Fruit fly (Drosophila melanogaster) whole organism, embryonic: ENCODE data around the gene CG32751.

Experiments used
- Atf6 ChIP-seq: fragments of 200-800 bp; sonication (Bioruptor generic); IDR thresholded peaks from 2 replicates; pipeline ENCODE4 v1.3.6; 2022; ENCODE audit warnings: missing biosample characterization, missing genetic modification characterization
- BtbVII ChIP-seq: fragments of 200-800 bp; sonication (Bioruptor generic); optimal IDR thresholded peaks from 3 replicates; lab custom pipeline; 2017; ENCODE audit warnings: missing biosample characterization, mild to moderate bottlenecking, missing genetic modification characterization
- CG10147 ChIP-seq: fragments of 200-800 bp; sonication (Bioruptor generic); optimal IDR thresholded peaks from 2 replicates; lab custom pipeline; 2019; ENCODE audit warnings: missing biosample characterization, mild to moderate bottlenecking, missing genetic modification characterization, moderate library complexity
- CG10462 ChIP-seq: fragments of 200-800 bp; sonication (Bioruptor generic); optimal IDR thresholded peaks from 2 replicates; lab custom pipeline; 2016; ENCODE audit warnings: missing biosample characterization, missing genetic modification characterization
- CG11085 ChIP-seq: fragments of 200-800 bp; sonication (Bioruptor generic); IDR thresholded peaks from 2 replicates; pipeline ENCODE4 v1.3.6; 2022; ENCODE audit warnings: missing biosample characterization, missing genetic modification characterization
- CG11093 ChIP-seq: fragments of 200-800 bp; sonication (Bioruptor generic); IDR thresholded peaks from 3 replicates; pipeline ENCODE4 v1.3.6; 2022; ENCODE audit warnings: missing biosample characterization, missing genetic modification characterization
- CG11398 ChIP-seq: fragments of 200-800 bp; sonication (Bioruptor generic); optimal IDR thresholded peaks from 2 replicates; lab custom pipeline; 2016; ENCODE audit warnings: missing biosample characterization, missing genetic modification characterization
- CG11723 ChIP-seq: fragments of 200-800 bp; sonication (Bioruptor generic); optimal IDR thresholded peaks from 2 replicates; lab custom pipeline; 2017; ENCODE audit warnings: missing biosample characterization, mild to moderate bottlenecking, missing genetic modification characterization
- CG12942 ChIP-seq: fragments of 200-800 bp; sonication (Bioruptor generic); optimal IDR thresholded peaks from 3 replicates; lab custom pipeline; 2016; ENCODE audit warnings: missing biosample characterization, missing genetic modification characterization
- CG13287 ChIP-seq: fragments of 200-800 bp; sonication (Bioruptor generic); IDR thresholded peaks from 2 replicates; pipeline ENCODE4 v1.3.6; 2022; ENCODE audit warnings: missing biosample characterization, missing genetic modification characterization; ENCODE audit not compliant: partially characterized antibody
- CG13296 ChIP-seq: fragments of 200-800 bp; sonication (Bioruptor generic); optimal IDR thresholded peaks from 3 replicates; lab custom pipeline; 2018; ENCODE audit warnings: missing biosample characterization, mild to moderate bottlenecking, missing genetic modification characterization
- CG14441 ChIP-seq: fragments of 200-800 bp; sonication (Bioruptor generic); IDR thresholded peaks from 2 replicates; pipeline ENCODE4 v1.3.6; 2022; ENCODE audit warnings: missing biosample characterization, missing genetic modification characterization
- CG16863 ChIP-seq: fragments of 200-800 bp; sonication (Bioruptor generic); optimal IDR thresholded peaks from 3 replicates; lab custom pipeline; 2016; ENCODE audit warnings: missing biosample characterization, missing genetic modification characterization
- CG17912 ChIP-seq: fragments of 200-800 bp; sonication (Bioruptor generic); optimal IDR thresholded peaks from 2 replicates; lab custom pipeline; 2018; ENCODE audit warnings: missing biosample characterization, mild to moderate bottlenecking, missing genetic modification characterization
- CG2129 ChIP-seq: fragments of 200-800 bp; sonication (Bioruptor generic); IDR thresholded peaks from 2 replicates; pipeline ENCODE4 v1.3.6; 2022; ENCODE audit warnings: missing biosample characterization, missing genetic modification characterization; ENCODE audit not compliant: partially characterized antibody
- CG33213 ChIP-seq: fragments of 200-800 bp; sonication (Bioruptor generic); optimal IDR thresholded peaks from 3 replicates; lab custom pipeline; 2016; ENCODE audit warnings: missing biosample characterization, missing genetic modification characterization
- CG3995 ChIP-seq: fragments of 200-800 bp; sonication (Bioruptor generic); optimal IDR thresholded peaks from 3 replicates; lab custom pipeline; 2016; ENCODE audit warnings: missing biosample characterization, missing genetic modification characterization
- Dad ChIP-seq: fragments of 200-800 bp; sonication (Bioruptor generic); optimal IDR thresholded peaks from 3 replicates; lab custom pipeline; 2016; ENCODE audit warnings: missing biosample characterization, missing genetic modification characterization
- HmgZ ChIP-seq: fragments of 200-800 bp; sonication (Bioruptor generic); optimal IDR thresholded peaks from 2 replicates; lab custom pipeline; 2018; ENCODE audit warnings: missing biosample characterization, mild to moderate bottlenecking, missing genetic modification characterization
- Kr ChIP-seq: fragments of 200-800 bp; sonication (Bioruptor generic); optimal IDR thresholded peaks from 2 replicates; lab custom pipeline; 2017; ENCODE audit warnings: missing biosample characterization, mild to moderate bottlenecking, missing genetic modification characterization
- Lim3 ChIP-seq: fragments of 200-800 bp; sonication (Bioruptor generic); IDR thresholded peaks from 2 replicates; pipeline ENCODE4 v1.3.6; 2022; ENCODE audit warnings: missing biosample characterization, missing genetic modification characterization
- Med ChIP-seq: fragments of 200-800 bp; sonication (Bioruptor generic); peaks from one replicate; lab custom pipeline; 2016; ENCODE audit warnings: missing biosample characterization, missing genetic modification characterization, mild to moderate bottlenecking, inconsistent platforms, moderate library complexity
- Myb ChIP-seq: fragments of 200-800 bp; sonication (Bioruptor generic); optimal IDR thresholded peaks from 2 replicates; lab custom pipeline; 2016; ENCODE audit warnings: missing biosample characterization, missing genetic modification characterization
- Nf-YC ChIP-seq: fragments of 200-800 bp; optimal IDR thresholded peaks from 3 replicates; lab custom pipeline; 2019; ENCODE audit warnings: missing biosample characterization, mild to moderate bottlenecking, missing genetic modification characterization, moderate library complexity
- Taf1 ChIP-seq: fragments of 200-800 bp; sonication (Bioruptor generic); IDR thresholded peaks from 2 replicates; pipeline ENCODE4 v1.3.6; 2022; ENCODE audit warnings: missing biosample characterization, missing genetic modification characterization
- YL-1 ChIP-seq: fragments of 200-800 bp; sonication (Bioruptor generic); optimal IDR thresholded peaks from 3 replicates; lab custom pipeline; 2017; ENCODE audit warnings: missing biosample characterization, mild to moderate bottlenecking, missing genetic modification characterization
- aop ChIP-seq: fragments of 200-800 bp; sonication (Bioruptor generic); IDR thresholded peaks from 2 replicates; pipeline ENCODE4 v1.3.6; 2022; ENCODE audit warnings: missing biosample characterization, missing genetic modification characterization
- ara ChIP-seq: fragments of 200-800 bp; sonication (Bioruptor generic); IDR thresholded peaks from 2 replicates; pipeline ENCODE4 v1.3.6; 2022; ENCODE audit warnings: missing biosample characterization, missing genetic modification characterization
- bigmax ChIP-seq: fragments of 200-800 bp; sonication (Bioruptor generic); optimal IDR thresholded peaks from 2 replicates; lab custom pipeline; 2018; ENCODE audit warnings: missing biosample characterization, mild to moderate bottlenecking, missing genetic modification characterization
- chinmo ChIP-seq: fragments of 200-800 bp; sonication (Bioruptor generic); IDR thresholded peaks from 4 replicates; pipeline ENCODE4 v1.3.6; 2022; ENCODE audit warnings: missing biosample characterization, missing genetic modification characterization; ENCODE audit not compliant: partially characterized antibody
- dan ChIP-seq: fragments of 200-800 bp; sonication (Bioruptor generic); IDR thresholded peaks from 2 replicates; pipeline ENCODE4 v1.3.6; 2022; ENCODE audit warnings: missing biosample characterization, missing genetic modification characterization
- dysf ChIP-seq: fragments of 200-800 bp; sonication (Bioruptor generic); IDR thresholded peaks from 3 replicates; pipeline ENCODE4 v1.3.6; 2022; ENCODE audit warnings: missing biosample characterization, missing genetic modification characterization
- eve ChIP-seq, 2 experiments: fragments of >200 bp; optimal IDR thresholded peaks; 2 replicates each; lab custom pipeline; 2017; ENCODE audit warnings: missing biosample characterization in 2 of 2, missing genetic modification characterization in 2 of 2
- gce ChIP-seq: fragments of 200-800 bp; sonication (Bioruptor generic); IDR thresholded peaks from 3 replicates; pipeline ENCODE4 v1.3.6; 2022; ENCODE audit warnings: missing biosample characterization, missing genetic modification characterization
- grau ChIP-seq: fragments of 200-800 bp; optimal IDR thresholded peaks from 3 replicates; lab custom pipeline; 2019; ENCODE audit warnings: missing biosample characterization, mild to moderate bottlenecking, missing genetic modification characterization, moderate library complexity
- grn ChIP-seq: fragments of 200-800 bp; sonication (Bioruptor generic); optimal IDR thresholded peaks from 3 replicates; lab custom pipeline; 2017; ENCODE audit warnings: missing biosample characterization, missing genetic modification characterization
- hbn ChIP-seq: fragments of 200-800 bp; sonication (Bioruptor generic); IDR thresholded peaks from 2 replicates; pipeline ENCODE4 v1.3.6; 2022; ENCODE audit warnings: missing biosample characterization, missing genetic modification characterization; ENCODE audit not compliant: partially characterized antibody
- kni ChIP-seq: fragments of 200-800 bp; sonication (Bioruptor generic); optimal IDR thresholded peaks from 3 replicates; lab custom pipeline; 2017; ENCODE audit warnings: mild to moderate bottlenecking, missing biosample characterization, missing genetic modification reagents, missing genetic modification characterization
- knrl ChIP-seq: fragments of 200-800 bp; sonication (Bioruptor generic); IDR thresholded peaks from 3 replicates; pipeline ENCODE4 v1.3.6; 2022; ENCODE audit warnings: missing biosample characterization, missing genetic modification characterization; ENCODE audit not compliant: partially characterized antibody
- lbe ChIP-seq: fragments of 200-800 bp; sonication (Bioruptor generic); optimal IDR thresholded peaks from 2 replicates; lab custom pipeline; 2016; ENCODE audit warnings: missing biosample characterization, mild to moderate bottlenecking, missing genetic modification characterization
- lola ChIP-seq, 3 experiments: fragments of >200 bp in 2 of 3; fragments of 200-800 bp in 1 of 3; sonication (Bioruptor generic) in 1 of 3; optimal IDR thresholded peaks; 2 replicates each; lab custom pipeline; 2017 to 2019; ENCODE audit warnings: missing biosample characterization in 3 of 3, missing genetic modification characterization in 3 of 3, mild to moderate bottlenecking in 1 of 3, moderate library complexity in 1 of 3
- org-1 ChIP-seq: fragments of 200-800 bp; sonication (Bioruptor generic); optimal IDR thresholded peaks from 2 replicates; lab custom pipeline; 2017; ENCODE audit warnings: missing biosample characterization, missing genetic modification characterization
- pan ChIP-seq, 4 experiments: fragments of >200 bp in 3 of 4; fragments of 200-800 bp in 1 of 4; sonication (Bioruptor generic) in 1 of 4; optimal IDR thresholded peaks in 3 of 4; IDR thresholded peaks in 1 of 4; 2 replicates each; pipeline versions ENCODE4 v1.3.6 to Lab custom; 2017 to 2022; ENCODE audit warnings: missing biosample characterization in 2 of 4, missing genetic modification characterization in 2 of 4, mixed read lengths in 1 of 4
- shn ChIP-seq: fragments of 200-800 bp; sonication (Bioruptor generic); optimal IDR thresholded peaks from 3 replicates; lab custom pipeline; 2016; ENCODE audit warnings: missing biosample characterization, missing genetic modification characterization
- slou ChIP-seq: fragments of 200-800 bp; sonication (Bioruptor generic); optimal IDR thresholded peaks from 3 replicates; lab custom pipeline; 2016; ENCODE audit warnings: missing biosample characterization, missing genetic modification characterization
- vfl ChIP-seq: fragments of 200-800 bp; sonication (Bioruptor generic); optimal IDR thresholded peaks from 2 replicates; lab custom pipeline; 2016; ENCODE audit warnings: missing biosample characterization, missing genetic modification characterization
- vvl ChIP-seq: fragments of 200-800 bp; sonication (Bioruptor generic); IDR thresholded peaks from 2 replicates; pipeline ENCODE4 v1.3.6; 2022; ENCODE audit warnings: missing biosample characterization, missing genetic modification characterization
- wdn ChIP-seq: fragments of 200-800 bp; sonication (Bioruptor generic); IDR thresholded peaks from 2 replicates; pipeline ENCODE4 v1.3.6; 2022; ENCODE audit warnings: missing biosample characterization, missing genetic modification characterization
- wek ChIP-seq: fragments of 200-800 bp; sonication (Bioruptor generic); optimal IDR thresholded peaks from 3 replicates; lab custom pipeline; 2018; ENCODE audit warnings: missing biosample characterization, mild to moderate bottlenecking, missing genetic modification characterization, moderate library complexity
- zen2 ChIP-seq: fragments of 200-800 bp; sonication (Bioruptor generic); IDR thresholded peaks from 3 replicates; pipeline ENCODE4 v1.3.6; 2022; ENCODE audit warnings: missing biosample characterization, missing genetic modification characterization; ENCODE audit not compliant: partially characterized antibody

Gene CG32751

DNA sequence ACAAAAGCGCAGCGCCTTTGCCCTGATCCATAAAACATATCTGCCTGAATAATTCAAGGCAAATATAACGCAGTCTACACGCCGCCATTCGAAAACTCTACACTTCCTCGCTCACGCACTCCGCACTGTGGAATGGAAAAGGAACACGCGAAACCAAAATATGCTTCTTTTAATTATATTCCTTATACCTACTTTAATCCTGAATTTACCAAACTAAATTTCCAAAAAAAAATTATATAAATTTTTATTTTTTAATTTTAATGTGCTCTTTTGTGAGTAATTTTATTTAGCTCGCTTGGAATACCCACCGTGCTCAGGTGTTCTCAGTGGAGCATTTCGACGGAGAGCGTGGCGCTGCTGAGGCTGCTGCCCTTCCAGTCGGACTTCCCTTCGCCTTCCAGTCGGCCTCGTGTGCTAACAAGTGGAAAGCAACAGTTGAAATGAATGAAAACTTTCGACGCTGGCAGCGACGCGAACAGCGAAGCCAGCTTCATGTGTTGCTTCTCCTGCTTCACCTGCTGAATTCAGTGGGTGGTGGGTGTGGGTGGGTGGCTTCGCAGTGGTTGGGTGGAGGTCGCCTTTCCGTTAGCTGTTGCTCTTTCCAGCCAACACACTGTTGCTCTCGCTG is 5.2 kb downstream of the CG32751 start (continued):
- peak; percentile 46 for TF ChIP-seq CG12942 (GFP tag; lab: Kevin White, UChicago)
- TF ChIP-seq ara (GFP tag; lab: Robert Waterston, UW) = peak; percentile 81
- TF ChIP-seq dan (GFP tag; lab: Robert Waterston, UW) = no peak
- peak; percentile 78 for TF ChIP-seq CG11093 (GFP tag; lab: Robert Waterston, UW)
- TF ChIP-seq Atf6 (GFP tag; lab: Robert Waterston, UW) = peak; percentile 91
- TF ChIP-seq CG16863 (GFP tag; lab: Kevin White, UChicago) = no peak
- peak; percentile 94 for TF ChIP-seq vvl (GFP tag; lab: Robert Waterston, UW)
- no peak for TF ChIP-seq grn (GFP tag; lab: Kevin White, UChicago)
- TF ChIP-seq shn (GFP tag; lab: Kevin White, UChicago) = no peak
- TF ChIP-seq Med (GFP tag; lab: Kevin White, UChicago) = peak; percentile 84
- TF ChIP-seq Taf1 (GFP tag; lab: Robert Waterston, UW) = peak; percentile 73
- no peak for TF ChIP-seq bigmax
- peak; percentile 16 for TF ChIP-seq Dad (GFP tag; lab: Kevin White, UChicago)
- no peak for TF ChIP-seq Kr (GFP tag; lab: Kevin White, UChicago)
- no peak for TF ChIP-seq lbe (GFP tag; lab: Kevin White, UChicago)
- TF ChIP-seq CG33213 (GFP tag; lab: Kevin White, UChicago) = no peak
- no peak for TF ChIP-seq wek (GFP tag; lab: Kevin White, UChicago)
- peak; percentile 50 for TF ChIP-seq HmgZ
- peak; percentile 65 for TF ChIP-seq CG10147 (GFP tag; lab: Kevin White, UChicago)
- peak; percentile 83 for TF ChIP-seq CG13296 (GFP tag; lab: Kevin White, UChicago)
- TF ChIP-seq CG10462 (GFP tag; lab: Kevin White, UChicago) = peak; percentile 22
- TF ChIP-seq CG14441 (GFP tag; lab: Robert Waterston, UW) = peak; percentile 88
- peak; percentile 51 for TF ChIP-seq slou (GFP tag; lab: Kevin White, UChicago)
- TF ChIP-seq zen2 (GFP tag; lab: Robert Waterston, UW) = no peak
- no peak for TF ChIP-seq knrl (GFP tag; lab: Robert Waterston, UW)
- TF ChIP-seq CG11723 (GFP tag; lab: Kevin White, UChicago) = peak; percentile 34
- TF ChIP-seq wdn = peak; percentile 82
- peak; percentile 76 for TF ChIP-seq org-1 (GFP tag; lab: Kevin White, UChicago)
- TF ChIP-seq Lim3 = peak; percentile 73
- no peak for TF ChIP-seq pan (optimal IDR thresholded peaks at IDR 0.05; lab: Kevin White, UChicago)
- TF ChIP-seq pan (GFP tag; optimal IDR thresholded peaks at IDR 0.05 in 1 of 2, IDR thresholded peaks at IDR 0.05 in 1 of 2) = peak in 1 of 2 experiments; percentile 94
- no peak for TF ChIP-seq CG13287 (GFP tag; lab: Robert Waterston, UW)
- peak; percentile 58 for TF ChIP-seq Nf-YC (tag; lab: Kevin White, UChicago)
- no peak for TF ChIP-seq CG2129
- TF ChIP-seq dysf = peak; percentile 92
- TF ChIP-seq vfl (GFP tag; lab: Kevin White, UChicago) = peak; percentile 20
- no peak for TF ChIP-seq chinmo (GFP tag; lab: Robert Waterston, UW)
- no peak for TF ChIP-seq aop
- TF ChIP-seq grau = peak; percentile 80
- TF ChIP-seq YL-1 = no peak
- TF ChIP-seq kni (GFP tag; lab: Kevin White, UChicago) = no peak
- TF ChIP-seq CG11398 (GFP tag; lab: Kevin White, UChicago) = no peak
- peak; percentile 65 for TF ChIP-seq CG11085
- no peak for TF ChIP-seq Myb (GFP tag; lab: Kevin White, UChicago)
- TF ChIP-seq gce (GFP tag; lab: Robert Waterston, UW) = peak; percentile 86
- TF ChIP-seq BtbVII (GFP tag; lab: Kevin White, UChicago) = peak; percentile 81
- no peak for TF ChIP-seq eve (GFP tag; optimal IDR thresholded peaks at IDR 0.05; lab: Kevin White, UChicago)
- TF ChIP-seq hbn (GFP tag; lab: Robert Waterston, UW) = no peak
- TF ChIP-seq CG3995 (GFP tag; lab: Kevin White, UChicago) = no peak
- no peak for TF ChIP-seq lola (GFP tag; optimal IDR thresholded peaks at IDR 0.05; lab: Kevin White, UChicago)
- no peak for TF ChIP-seq CG17912 (GFP tag; lab: Kevin White, UChicago)
